Fruit fly (Drosophila melanogaster) whole organism, embryonic: ENCODE results near the gene Cyp4ac3.

ENCODE experiments used
- CG13296 ChIP-seq: fragments of 200-800 bp; sonication (Bioruptor generic); optimal IDR thresholded peaks from 3 replicates; lab custom pipeline; 2018; ENCODE audit warnings: missing biosample characterization, mild to moderate bottlenecking, missing genetic modification characterization
- CG17912 ChIP-seq: fragments of 200-800 bp; sonication (Bioruptor generic); optimal IDR thresholded peaks from 2 replicates; lab custom pipeline; 2018; ENCODE audit warnings: missing biosample characterization, mild to moderate bottlenecking, missing genetic modification characterization
- CG9932 ChIP-seq: fragments of 200-800 bp; sonication (Bioruptor generic); IDR thresholded peaks from 2 replicates; pipeline ENCODE4 v1.3.6; 2022; ENCODE audit warnings: missing biosample characterization, missing genetic modification characterization
- Gug ChIP-seq: fragments of 200-800 bp; sonication (Bioruptor generic); IDR thresholded peaks from 4 replicates; pipeline ENCODE4 v1.3.6; 2022; ENCODE audit warnings: missing biosample characterization, missing genetic modification characterization
- ash1 ChIP-seq: fragments of 200-800 bp; sonication (Bioruptor generic); optimal IDR thresholded peaks from 2 replicates; lab custom pipeline; 2018; ENCODE audit warnings: missing biosample characterization, mild to moderate bottlenecking, missing genetic modification characterization

dm6 chr2L:5226891-5227554, 41.3 kb upstream of the Cyp4ac3 start:
- TF ChIP-seq CG9932 (GFP tag; lab: Robert Waterston, UW), result no peak
- no peak for TF ChIP-seq Gug (GFP tag; lab: Robert Waterston, UW)
- no peak for TF ChIP-seq ash1
- no peak for TF ChIP-seq CG13296 (GFP tag; lab: Kevin White, UChicago)
- TF ChIP-seq CG17912 (GFP tag; lab: Kevin White, UChicago), result no peak
